Worm (Caenorhabditis elegans) whole organism, late embryonic: Measurements from ENCODE around the gene Y71H2AM.1.

ENCODE experiments used
- Y22D7AL.16 ChIP-seq: sonication (generic microtip); optimal IDR thresholded peaks from 2 replicates; lab custom pipeline; 2016; ENCODE audit warnings: missing genetic modification characterization, missing compliant biosample characterization
- ceh-24 ChIP-seq: sonication (generic microtip); optimal IDR thresholded peaks from 2 replicates; lab custom pipeline; 2016; ENCODE audit warnings: mild to moderate bottlenecking, missing genetic modification characterization, missing compliant biosample characterization
- ceh-45 ChIP-seq: fragments of 200-800 bp; sonication (Bioruptor generic); IDR thresholded peaks from 2 replicates; pipeline ENCODE4 v1.3.6; 2022; ENCODE audit warnings: missing genetic modification reagents, missing genetic modification characterization, missing compliant biosample characterization
- ceh-9 ChIP-seq: sonication (generic microtip); optimal IDR thresholded peaks from 2 replicates; lab custom pipeline; 2016; ENCODE audit warnings: mild to moderate bottlenecking, missing genetic modification characterization, inconsistent platforms, missing compliant biosample characterization
- lin-11 ChIP-seq: fragments of 200-800 bp; sonication (Bioruptor generic); optimal IDR thresholded peaks from 2 replicates; lab custom pipeline; 2018; ENCODE audit warnings: mild to moderate bottlenecking, missing genetic modification characterization, missing compliant biosample characterization
- nhr-11 ChIP-seq: fragments of 150-350 bp; optimal IDR thresholded peaks from 2 replicates; lab custom pipeline; 2014; ENCODE audit warnings: missing biosample characterization, missing genetic modification characterization
- pqm-1 ChIP-seq: sonication (generic microtip); optimal IDR thresholded peaks from 2 replicates; lab custom pipeline; 2016; ENCODE audit warnings: missing genetic modification characterization, missing compliant biosample characterization
- rnt-1 ChIP-seq: sonication (generic microtip); optimal IDR thresholded peaks from 2 replicates; lab custom pipeline; 2016; ENCODE audit warnings: missing genetic modification characterization, missing compliant biosample characterization
- syd-9 ChIP-seq: sonication (generic microtip); optimal IDR thresholded peaks from 2 replicates; lab custom pipeline; 2016; ENCODE audit warnings: mild to moderate bottlenecking, missing genetic modification characterization, moderate library complexity, missing compliant biosample characterization

- TF ChIP-seq pqm-1 (tag; lab: Kevin White, UChicago) (no peak), ceh-45 (GFP tag; lab: Robert Waterston, UW) (no peak), syd-9 (tag; lab: Kevin White, UChicago) (no peak), nhr-11 (tag; lab: Kevin White, UChicago) (no peak), rnt-1 (tag; lab: Kevin White, UChicago) (no peak), Y22D7AL.16 (tag; lab: Kevin White, UChicago) (no peak), ceh-24 (tag; lab: Kevin White, UChicago) (no peak), lin-11 (no peak), ceh-9 (tag; lab: Kevin White, UChicago) (no peak)
Observed at ce11 chrIII:2832483-2832882, 5.6 kb downstream of the Y71H2AM.1 start, which contains the start of gene Y71H2AM.29.
